Fruit fly (Drosophila melanogaster) whole organism: ENCODE measurements around the gene Pex14.

Experiments used
- pan ChIP-seq: fragments of >200 bp; optimal IDR thresholded peaks from 2 replicates; lab custom pipeline; 2017
- usp ChIP-seq: fragments of >200 bp; optimal IDR thresholded peaks from 2 replicates; lab custom pipeline; 2017; ENCODE audit warnings: missing biosample characterization, missing genetic modification characterization, mixed read lengths

- no peak for TF ChIP-seq pan
- TF ChIP-seq usp, result no peak
These were observed 39.3 kb downstream of the Pex14 start, which contains the start of gene Mst77F for dm6 chr3L:20817927-20818326.
